Worm (Caenorhabditis elegans) whole organism, L4 larva: Measurements from ENCODE around the gene peb-1.

Experiments
- D1046.2 ChIP-seq: fragments of 200-800 bp; sonication (Bioruptor generic); IDR thresholded peaks from 2 replicates; pipeline ENCODE4 v1.3.6; 2022; ENCODE audit warnings: missing genetic modification characterization, missing compliant biosample characterization
- F10B5.3 ChIP-seq: sonication (generic microtip); optimal IDR thresholded peaks from 2 replicates; lab custom pipeline; 2016; ENCODE audit warnings: mild to moderate bottlenecking, missing genetic modification characterization, missing compliant biosample characterization
- F37D6.2 ChIP-seq: sonication (generic microtip); optimal IDR thresholded peaks from 2 replicates; lab custom pipeline; 2016; ENCODE audit warnings: mild to moderate bottlenecking, missing genetic modification characterization, missing compliant biosample characterization
- F49E8.2 ChIP-seq: sonication (generic microtip); optimal IDR thresholded peaks from 2 replicates; lab custom pipeline; 2016; ENCODE audit warnings: missing compliant biosample characterization, mild to moderate bottlenecking, missing genetic modification characterization, borderline replicate concordance
- R02D3.7 ChIP-seq: fragments of 150-350 bp; sonication (generic microtip); optimal IDR thresholded peaks from 3 replicates; lab custom pipeline; 2014; ENCODE audit warnings: missing biosample characterization, missing genetic modification characterization
- T20F7.1 ChIP-seq: fragments of 200-800 bp; sonication (Bioruptor generic); optimal IDR thresholded peaks from 2 replicates; lab custom pipeline; 2018; ENCODE audit warnings: mild to moderate bottlenecking, missing genetic modification characterization, missing compliant biosample characterization
- Y5F2A.4 ChIP-seq: fragments of 200-800 bp; sonication (Bioruptor generic); optimal IDR thresholded peaks from 2 replicates; lab custom pipeline; 2018; ENCODE audit warnings: mild to moderate bottlenecking, missing genetic modification characterization, missing compliant biosample characterization
- aly-2 ChIP-seq: sonication (generic microtip); optimal IDR thresholded peaks from 2 replicates; lab custom pipeline; 2018; ENCODE audit warnings: missing biosample characterization, missing genetic modification characterization
- ama-1 ChIP-seq: fragments of 150-350 bp; optimal IDR thresholded peaks from 2 replicates; lab custom pipeline; 2014; ENCODE audit warnings: inconsistent platforms, mixed read lengths
- attf-4 ChIP-seq: sonication (generic microtip); optimal IDR thresholded peaks from 3 replicates; lab custom pipeline; 2017; ENCODE audit warnings: missing biosample characterization, missing genetic modification characterization
- ceh-20 ChIP-seq: fragments of 200-800 bp; sonication (Bioruptor generic); IDR thresholded peaks from 2 replicates; pipeline ENCODE4 v1.3.6; 2022; ENCODE audit warnings: missing genetic modification reagents, missing genetic modification characterization, missing compliant biosample characterization
- ceh-62 ChIP-seq: sonication (generic microtip); optimal IDR thresholded peaks from 2 replicates; lab custom pipeline; 2017; ENCODE audit warnings: missing biosample characterization, missing genetic modification characterization
- ctbp-1 ChIP-seq: fragments of 200-800 bp; sonication (Bioruptor generic); IDR thresholded peaks from 2 replicates; pipeline ENCODE4 v1.3.6; 2022; ENCODE audit warnings: missing genetic modification reagents, missing genetic modification characterization, missing compliant biosample characterization
- daf-12 ChIP-seq: fragments of 150-350 bp; optimal IDR thresholded peaks from 2 replicates; lab custom pipeline; 2014; ENCODE audit warnings: missing biosample characterization, missing genetic modification reagents, missing genetic modification characterization
- daf-16 ChIP-seq, 3 experiments: sonication (generic microtip); optimal IDR thresholded peaks; 2 replicates each; lab custom pipeline; 2016 to 2017; ENCODE audit warnings: missing genetic modification characterization in 3 of 3, missing genetic modification reagents in 3 of 3, mild to moderate bottlenecking in 2 of 3, missing compliant biosample characterization in 2 of 3, missing biosample characterization in 1 of 3, moderate library complexity in 1 of 3
- daf-19 ChIP-seq: fragments of 200-800 bp; sonication (Bioruptor generic); conservative IDR thresholded peaks from 2 replicates; pipeline ENCODE4 v1.3.6; 2022; ENCODE audit warnings: missing genetic modification characterization, missing compliant biosample characterization
- daf-8 ChIP-seq: fragments of 200-800 bp; sonication (Bioruptor generic); IDR thresholded peaks from 2 replicates; pipeline ENCODE4 v1.3.6; 2022; ENCODE audit warnings: missing genetic modification characterization, missing compliant biosample characterization
- dmd-9 ChIP-seq: fragments of 200-800 bp; sonication (Bioruptor generic); IDR thresholded peaks from 2 replicates; pipeline ENCODE4 v1.3.6; 2022; ENCODE audit warnings: missing genetic modification reagents, missing genetic modification characterization, missing compliant biosample characterization
- dpl-1 ChIP-seq: fragments of 150-350 bp; optimal IDR thresholded peaks from 2 replicates; lab custom pipeline; 2014; ENCODE audit warnings: missing biosample characterization, missing genetic modification reagents, missing genetic modification characterization
- egl-43 ChIP-seq: fragments of 200-800 bp; sonication (Bioruptor generic); IDR thresholded peaks from 2 replicates; pipeline ENCODE4 v1.3.6; 2022; ENCODE audit warnings: missing genetic modification reagents, missing genetic modification characterization, missing compliant biosample characterization
- fos-1 ChIP-seq: fragments of 150-350 bp; optimal IDR thresholded peaks from 2 replicates; lab custom pipeline; 2014; ENCODE audit warnings: missing biosample characterization, missing genetic modification characterization
- hif-1 ChIP-seq, 2 experiments: sonication (generic microtip); optimal IDR thresholded peaks; 2 replicates each; lab custom pipeline; 2016 to 2017; ENCODE audit warnings: missing compliant biosample characterization in 2 of 2, missing genetic modification characterization in 2 of 2, missing genetic modification reagents in 2 of 2, missing genotype in 2 of 2, mild to moderate bottlenecking in 1 of 2
- hlh-11 ChIP-seq: fragments of 200-800 bp; sonication (Bioruptor generic); optimal IDR thresholded peaks from 2 replicates; lab custom pipeline; 2018; ENCODE audit warnings: mild to moderate bottlenecking, missing genetic modification characterization, missing compliant biosample characterization
- jun-1 ChIP-seq: fragments of 150-350 bp; optimal IDR thresholded peaks from 2 replicates; lab custom pipeline; 2014; ENCODE audit warnings: missing biosample characterization, missing genetic modification reagents, missing genetic modification characterization
- lin-1 ChIP-seq: fragments of 200-800 bp; sonication (Bioruptor generic); IDR thresholded peaks from 2 replicates; pipeline ENCODE4 v1.3.6; 2022; ENCODE audit warnings: missing genetic modification reagents, missing genetic modification characterization, missing compliant biosample characterization
- lin-13 ChIP-seq: fragments of 150-350 bp; optimal IDR thresholded peaks from 2 replicates; lab custom pipeline; 2014; ENCODE audit warnings: missing biosample characterization, missing genetic modification reagents, missing genetic modification characterization
- lin-29 ChIP-seq: fragments of 200-800 bp; sonication (Bioruptor generic); IDR thresholded peaks from 2 replicates; pipeline ENCODE4 v1.3.6; 2022; ENCODE audit warnings: missing genetic modification reagents, missing genetic modification characterization, missing compliant biosample characterization
- madf-5 ChIP-seq, 2 experiments: fragments of 200-800 bp; sonication (Bioruptor generic); IDR thresholded peaks; 2 replicates each; pipeline ENCODE4 v1.3.6; 2022; ENCODE audit warnings: missing compliant biosample characterization in 2 of 2, missing genetic modification characterization in 2 of 2
- madf-9 ChIP-seq: fragments of 200-800 bp; sonication (Bioruptor generic); conservative IDR thresholded peaks from 2 replicates; pipeline ENCODE4 v1.3.6; 2022; ENCODE audit warnings: missing genetic modification reagents, missing genetic modification characterization, missing compliant biosample characterization
- mdl-1 ChIP-seq, 2 experiments: fragments of 150-350 bp in 1 of 2; sonication (generic microtip) in 1 of 2; optimal IDR thresholded peaks; 2 replicates each; lab custom pipeline; 2014 to 2017; ENCODE audit warnings: missing biosample characterization in 2 of 2, missing genetic modification characterization in 2 of 2
- mdt-29 ChIP-seq: fragments of 200-800 bp; sonication (Bioruptor generic); IDR thresholded peaks from 2 replicates; pipeline ENCODE4 v1.3.6; 2022; ENCODE audit warnings: missing genetic modification reagents, missing genetic modification characterization, missing compliant biosample characterization
- nhr-102 ChIP-seq: sonication (generic microtip); optimal IDR thresholded peaks from 2 replicates; lab custom pipeline; 2016; ENCODE audit warnings: mild to moderate bottlenecking, missing genetic modification characterization, moderate library complexity, missing compliant biosample characterization
- nhr-111 ChIP-seq: fragments of 200-800 bp; sonication (Bioruptor generic); optimal IDR thresholded peaks from 2 replicates; lab custom pipeline; 2018; ENCODE audit warnings: mild to moderate bottlenecking, missing genetic modification characterization, missing compliant biosample characterization
- nhr-237 ChIP-seq: sonication (generic microtip); optimal IDR thresholded peaks from 2 replicates; lab custom pipeline; 2017; ENCODE audit warnings: missing biosample characterization, missing genetic modification characterization
- nhr-25 ChIP-seq: sonication (generic microtip); optimal IDR thresholded peaks from 2 replicates; lab custom pipeline; 2017; ENCODE audit warnings: missing genetic modification characterization, mild to moderate bottlenecking, missing compliant biosample characterization, antibody characterized with exemption, moderate library complexity, borderline replicate concordance; ENCODE audit not compliant: insufficient read depth
- nhr-48 ChIP-seq: sonication (generic microtip); optimal IDR thresholded peaks from 2 replicates; lab custom pipeline; 2016; ENCODE audit warnings: mild to moderate bottlenecking, missing genetic modification characterization, missing compliant biosample characterization
- nhr-6 ChIP-seq: fragments of 150-350 bp; optimal IDR thresholded peaks from 2 replicates; lab custom pipeline; 2014; ENCODE audit warnings: missing biosample characterization, missing genetic modification characterization
- php-3 ChIP-seq: fragments of 200-800 bp; sonication (Bioruptor generic); IDR thresholded peaks from 2 replicates; pipeline ENCODE4 v1.3.6; 2022; ENCODE audit warnings: missing genetic modification reagents, missing genetic modification characterization, missing compliant biosample characterization
- rbr-2 ChIP-seq: sonication (generic microtip); optimal IDR thresholded peaks from 2 replicates; lab custom pipeline; 2016; ENCODE audit warnings: missing genotype, missing genetic modification characterization, missing compliant biosample characterization
- saeg-2 ChIP-seq: fragments of 200-800 bp; sonication (Bioruptor generic); IDR thresholded peaks from 2 replicates; pipeline ENCODE4 v1.3.6; 2022; ENCODE audit warnings: missing genetic modification reagents, missing genetic modification characterization, missing compliant biosample characterization
- set-16 ChIP-seq: fragments of 200-800 bp; sonication (Bioruptor generic); IDR thresholded peaks from 2 replicates; pipeline ENCODE4 v1.3.6; 2022; ENCODE audit warnings: missing genetic modification reagents, missing genetic modification characterization, missing compliant biosample characterization
- spr-1 ChIP-seq: sonication (generic microtip); optimal IDR thresholded peaks from 2 replicates; lab custom pipeline; 2016; ENCODE audit warnings: mild to moderate bottlenecking, missing genetic modification characterization, missing compliant biosample characterization
- spr-3 ChIP-seq: fragments of 200-800 bp; sonication (Bioruptor generic); optimal IDR thresholded peaks from 2 replicates; lab custom pipeline; 2018; ENCODE audit warnings: mild to moderate bottlenecking, missing genetic modification characterization, missing compliant biosample characterization
- vab-7 ChIP-seq: fragments of 200-800 bp; sonication (Bioruptor generic); IDR thresholded peaks from 2 replicates; pipeline ENCODE4 v1.3.6; 2022; ENCODE audit warnings: missing genetic modification reagents, missing genetic modification characterization, missing compliant biosample characterization
- zag-1 ChIP-seq: fragments of 150-350 bp; optimal IDR thresholded peaks from 2 replicates; lab custom pipeline; 2014; ENCODE audit warnings: missing biosample characterization, missing genetic modification characterization
- zfp-2 ChIP-seq: sonication (generic microtip); optimal IDR thresholded peaks from 2 replicates; lab custom pipeline; 2016; ENCODE audit warnings: mild to moderate bottlenecking, missing genetic modification characterization, missing compliant biosample characterization
- zfp-3 ChIP-seq: fragments of 200-800 bp; sonication (Bioruptor generic); conservative IDR thresholded peaks from 2 replicates; pipeline ENCODE4 v1.3.6; 2022; ENCODE audit warnings: missing genetic modification reagents, missing genetic modification characterization, missing compliant biosample characterization
- zip-2 ChIP-seq: fragments of 150-350 bp; optimal IDR thresholded peaks from 2 replicates; lab custom pipeline; 2014; ENCODE audit warnings: missing biosample characterization, missing genetic modification characterization
- ztf-7 ChIP-seq: fragments of 150-350 bp; optimal IDR thresholded peaks from 2 replicates; lab custom pipeline; 2014; ENCODE audit warnings: missing biosample characterization, missing genetic modification characterization

The peb-1 gene

ce11 chrX:2242568-2243185, 31.8 kb downstream of the peb-1 start, which contains the start of gene rpl-11.2:
Gene rpl-11.2 (minus strand): TSS chrX:2242618.
- TF ChIP-seq madf-5 (GFP tag; IDR thresholded peaks at IDR 0.05; lab: Robert Waterston, UW) (no peak), F37D6.2 (tag; lab: Kevin White, UChicago) (peak; percentile 92), egl-43 (GFP tag; lab: Robert Waterston, UW) (no peak; the same call in none of the 2 replicates), nhr-48 (tag; lab: Kevin White, UChicago) (peak; percentile 88), aly-2 (tag; lab: Kevin White, UChicago) (no peak), F10B5.3 (tag; lab: Kevin White, UChicago) (peak; percentile 70), jun-1 (tag; lab: Kevin White, UChicago) (peak; percentile 84), F49E8.2 (tag; lab: Kevin White, UChicago) (no peak), T20F7.1 (GFP tag; lab: Kevin White, UChicago) (peak; percentile 86), D1046.2 (GFP tag; lab: Robert Waterston, UW) (peak; percentile 100), set-16 (GFP tag; lab: Robert Waterston, UW) (peak; percentile 21; the same call in 1 of the 2 replicates), spr-1 (tag; lab: Kevin White, UChicago) (peak; percentile 91), php-3 (GFP tag; lab: Robert Waterston, UW) (peak; percentile 73), lin-13 (GFP tag; lab: Kevin White, UChicago) (peak; percentile 95), nhr-25 (tag; lab: Kevin White, UChicago) (peak; percentile 96), daf-16 (GFP tag; optimal IDR thresholded peaks at IDR 0.05; lab: Kevin White, UChicago) (peak in 1 of 2 experiments; percentile 75), daf-16 (tag; optimal IDR thresholded peaks at IDR 0.05; lab: Kevin White, UChicago) (peak; percentile 85), nhr-6 (peak; percentile 98), zag-1 (tag; lab: Kevin White, UChicago) (peak; percentile 73), hlh-11 (peak; percentile 96), zfp-2 (peak; percentile 96), R02D3.7 (no peak), ama-1 (lab: Kevin White, UChicago) (peak; percentile 73), Y5F2A.4 (GFP tag; lab: Kevin White, UChicago) (no peak), nhr-237 (tag; lab: Kevin White, UChicago) (peak; percentile 18), daf-8 (GFP tag; lab: Robert Waterston, UW) (no peak), ceh-20 (GFP tag; lab: Robert Waterston, UW) (peak; percentile 93), saeg-2 (GFP tag; lab: Robert Waterston, UW) (peak; percentile 85), spr-3 (GFP tag; lab: Kevin White, UChicago) (peak; percentile 58), madf-9 (GFP tag; lab: Robert Waterston, UW) (peak; percentile 84), lin-29 (GFP tag; lab: Robert Waterston, UW) (peak; percentile 57; the same call in 1 of the 2 replicates), zfp-3 (GFP tag; lab: Robert Waterston, UW) (peak; percentile 71; the same call in 1 of the 2 replicates), ceh-62 (tag; lab: Kevin White, UChicago) (no peak), lin-1 (GFP tag; lab: Robert Waterston, UW) (peak; percentile 83), ctbp-1 (GFP tag; lab: Robert Waterston, UW) (peak; percentile 91), hif-1 (tag; optimal IDR thresholded peaks at IDR 0.05; lab: Kevin White, UChicago) (peak in 1 of 2 experiments; percentile 88), mdl-1 (tag; optimal IDR thresholded peaks at IDR 0.05; lab: Kevin White, UChicago) (peak in 1 of 2 experiments; percentile 80), dpl-1 (peak; percentile 88), zip-2 (peak; percentile 46), attf-4 (tag; lab: Kevin White, UChicago) (peak; percentile 36), ztf-7 (tag; lab: Kevin White, UChicago) (peak; percentile 88), vab-7 (GFP tag; lab: Robert Waterston, UW) (no peak; the same call in none of the 2 replicates), nhr-111 (GFP tag; lab: Kevin White, UChicago) (no peak), daf-19 (GFP tag; lab: Robert Waterston, UW) (peak; percentile 69; the same call in 1 of the 2 replicates), daf-12 (tag; lab: Kevin White, UChicago) (no peak), nhr-102 (tag; lab: Kevin White, UChicago) (peak; percentile 94), fos-1 (tag; lab: Kevin White, UChicago) (no peak), mdt-29 (GFP tag; lab: Robert Waterston, UW) (peak; percentile 48; the same call in 1 of the 2 replicates), rbr-2 (tag; lab: Kevin White, UChicago) (peak; percentile 97), dmd-9 (GFP tag; lab: Robert Waterston, UW) (peak; percentile 65)
